Worm (Caenorhabditis elegans): ENCODE results near the gene nse-4.

DNA sequence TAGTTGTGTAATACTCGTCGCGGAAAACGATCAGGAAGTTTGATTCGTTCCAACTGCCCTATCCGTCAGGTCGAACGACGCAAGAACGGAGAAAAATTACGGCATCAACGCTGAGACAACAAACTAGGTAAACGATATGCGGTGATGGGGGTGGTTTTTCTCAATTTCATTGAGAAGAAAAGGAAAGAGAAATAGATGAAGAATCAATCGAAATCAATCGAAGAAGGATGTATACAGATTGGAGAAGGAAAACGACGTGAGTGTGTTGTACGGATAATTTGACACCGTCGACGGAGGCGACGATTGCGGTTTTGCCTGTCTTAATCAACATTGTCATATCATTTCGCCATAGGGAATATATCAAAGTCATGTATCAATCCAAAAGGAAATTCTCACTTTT, 13.3 kb downstream of the nse-4 start:
- no peak for TF ChIP-seq unc-62 (GFP tag; optimal IDR thresholded peaks at IDR 0.05)
- no peak for TF ChIP-seq flh-1 (GFP tag; optimal IDR thresholded peaks at IDR 0.05)
- no peak for TF ChIP-seq lsy-2 (tag; optimal IDR thresholded peaks at IDR 0.05)
- no peak for TF ChIP-seq nhr-28 (tag; optimal IDR thresholded peaks at IDR 0.05)
- TF ChIP-seq nhr-237 (tag; optimal IDR thresholded peaks at IDR 0.05): no peak
- no peak for TF ChIP-seq bed-3 (GFP tag; optimal IDR thresholded peaks at IDR 0.05)
- TF ChIP-seq lin-13 (tag; optimal IDR thresholded peaks at IDR 0.05): no peak
- TF ChIP-seq unc-39 (tag; optimal IDR thresholded peaks at IDR 0.05): no peak
